Worm (Caenorhabditis elegans): ENCODE measurements around the gene T08G3.13.

ce11 chrV:16483681-16484080, 35.8 kb downstream of the T08G3.13 start, which contains the start of gene srh-139:
- TF ChIP-seq nhr-12 (tag; optimal IDR thresholded peaks at IDR 0.05) = no peak
- TF ChIP-seq lsy-2 (tag; optimal IDR thresholded peaks at IDR 0.05) = no peak
- TF ChIP-seq mab-5 (tag; optimal IDR thresholded peaks at IDR 0.05) = no peak
- no peak for TF ChIP-seq unc-62 (GFP tag; optimal IDR thresholded peaks at IDR 0.05)
- TF ChIP-seq zip-8 (tag; optimal IDR thresholded peaks at IDR 0.05) = no peak
- TF ChIP-seq snpc-4 (tag; optimal IDR thresholded peaks at IDR 0.05) = no peak
- TF ChIP-seq lin-13 (tag; optimal IDR thresholded peaks at IDR 0.05) = no peak
- TF ChIP-seq ztf-11 (tag; optimal IDR thresholded peaks at IDR 0.05) = no peak
- TF ChIP-seq sem-2 (GFP tag; optimal IDR thresholded peaks at IDR 0.05) = no peak
- TF ChIP-seq flh-1 (GFP tag; optimal IDR thresholded peaks at IDR 0.05) = no peak
- TF ChIP-seq nhr-2 (tag; optimal IDR thresholded peaks at IDR 0.05) = no peak
- no peak for TF ChIP-seq nhr-237 (tag; optimal IDR thresholded peaks at IDR 0.05)
- TF ChIP-seq tbx-8 (GFP tag; optimal IDR thresholded peaks at IDR 0.05) = no peak

Measured in whole organism, mixed stage, embryonic.